Worm (Caenorhabditis elegans): ENCODE measurements around the gene C31C9.7.
"Not testable (repeated sequence)": the region's sequence is repeated elsewhere in the genome, so short reads cannot be mapped to it uniquely, and the experiment has no call there.

The C31C9.7 gene

DNA sequence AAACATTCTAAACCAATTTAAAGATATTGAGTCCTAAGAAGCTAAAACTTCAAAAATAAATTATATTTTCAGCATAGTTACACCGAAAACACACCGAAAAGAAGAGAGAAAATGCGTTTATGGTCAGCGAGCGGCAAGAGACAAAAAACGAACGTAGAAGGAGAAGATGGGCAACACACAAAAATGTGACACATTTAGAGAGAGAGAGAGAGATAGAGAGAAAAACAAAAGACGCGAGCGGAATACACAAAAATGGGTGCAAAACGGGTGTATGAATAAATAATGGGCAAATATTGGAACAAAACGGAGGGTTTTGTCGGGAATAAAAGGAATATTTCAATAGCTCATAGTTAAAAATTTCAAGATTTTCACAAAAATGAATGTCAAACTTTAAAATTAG lies 28.7 kb upstream of the C31C9.7 start:
- peak; percentile 41 for TF ChIP-seq pha-4 (tag; optimal IDR thresholded peaks at IDR 0.05)
- TF ChIP-seq nfya-1 (tag; optimal IDR thresholded peaks at IDR 0.05; ENCODE audit: insufficient read depth), result peak; percentile 52
- TF ChIP-seq nhr-11 (tag; optimal IDR thresholded peaks at IDR 0.05), result no peak
- peak; percentile 1 for TF ChIP-seq pqm-1 (tag; optimal IDR thresholded peaks at IDR 0.05)
- TF ChIP-seq hmg-11 (tag; optimal IDR thresholded peaks at IDR 0.05), result peak; percentile 30
- no peak for TF ChIP-seq skn-1 (tag; optimal IDR thresholded peaks at IDR 0.05)
- no peak for TF ChIP-seq mdl-1 (tag; optimal IDR thresholded peaks at IDR 0.05)
- peak; percentile 25 for TF ChIP-seq elt-2 (tag; optimal IDR thresholded peaks at IDR 0.05)
- peak; percentile 17 for TF ChIP-seq nhr-23 (tag; optimal IDR thresholded peaks at IDR 0.05)

DNA sequence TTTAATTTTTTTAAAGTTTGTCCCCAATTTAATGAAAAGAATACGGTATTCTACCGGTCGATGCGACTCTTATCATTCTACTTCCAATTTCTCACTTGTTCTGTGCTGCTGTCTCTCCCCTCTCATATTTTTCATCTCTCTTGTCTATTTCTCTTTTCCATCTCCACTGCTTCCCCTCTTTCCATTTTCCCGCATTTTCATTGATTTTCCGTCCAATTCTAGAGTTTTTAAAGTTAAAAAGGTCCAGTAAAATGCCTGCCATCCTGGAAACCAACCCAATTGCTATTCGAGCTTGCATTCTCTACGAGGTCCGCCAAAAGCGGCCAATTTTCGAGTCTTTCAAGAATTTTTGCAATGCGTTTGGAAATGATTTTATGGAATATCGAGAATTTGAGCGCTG lies 27.6 kb upstream of the C31C9.7 start, which contains the start of gene fbxa-167:
TSS of gene fbxa-167 (plus strand) at position 179 of the 400 bp plus-strand sequence.
- TF ChIP-seq nhr-25 (tag; optimal IDR thresholded peaks at IDR 0.05) (no peak), nhr-28 (tag; optimal IDR thresholded peaks at IDR 0.05) (no peak), elt-2 (tag; optimal IDR thresholded peaks at IDR 0.05) (peak; percentile 9), pha-4 (tag; optimal IDR thresholded peaks at IDR 0.05) (peak; percentile 9), fkh-2 (tag; optimal IDR thresholded peaks at IDR 0.05) (no peak), hmg-11 (tag; optimal IDR thresholded peaks at IDR 0.05) (peak; percentile 45), fos-1 (tag; optimal IDR thresholded peaks at IDR 0.05) (no peak), nfya-1 (tag; optimal IDR thresholded peaks at IDR 0.05; ENCODE audit: insufficient read depth) (peak; percentile 16), tbx-2 (tag; optimal IDR thresholded peaks at IDR 0.05) (no peak)

DNA sequence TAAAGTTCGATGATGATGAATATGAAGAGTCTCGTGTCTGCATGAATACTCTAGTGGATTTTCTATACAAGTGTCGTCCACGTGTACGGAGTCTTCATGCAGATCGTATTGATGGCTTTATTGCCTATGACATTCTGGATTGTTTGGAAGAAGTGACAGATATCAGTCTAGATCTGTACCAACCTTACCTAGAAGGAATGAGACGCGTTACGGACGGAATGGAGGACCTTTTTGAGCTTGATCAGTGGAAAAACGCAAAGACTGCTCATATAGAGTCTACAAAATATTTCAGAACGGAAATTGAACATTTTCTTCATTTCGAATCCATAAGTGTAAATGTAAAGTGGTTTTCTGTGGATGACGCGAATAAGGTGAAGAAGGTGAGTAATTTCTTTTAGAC lies 20.7 kb upstream of the C31C9.7 start, which contains the start of gene fbxa-169:
TSS of gene fbxa-169 (plus strand) at position 301 of the 400 bp plus-strand sequence.
- TF ChIP-seq nhr-23 (tag; optimal IDR thresholded peaks at IDR 0.05), result no peak
- no peak for TF ChIP-seq nhr-76 (tag; optimal IDR thresholded peaks at IDR 0.05)
- no peak for TF ChIP-seq elt-1 (tag; optimal IDR thresholded peaks at IDR 0.05)
- TF ChIP-seq lin-39 (tag; optimal IDR thresholded peaks at IDR 0.05), result no peak
- no peak for TF ChIP-seq ceh-82 (tag; optimal IDR thresholded peaks at IDR 0.05)
- no peak for TF ChIP-seq ceh-28 (tag; optimal IDR thresholded peaks at IDR 0.05)
- TF ChIP-seq hmg-11 (tag; optimal IDR thresholded peaks at IDR 0.05), result no peak
- TF ChIP-seq egl-5 (tag; optimal IDR thresholded peaks at IDR 0.05), result no peak
- no peak for TF ChIP-seq ceh-9 (tag; optimal IDR thresholded peaks at IDR 0.05)
- TF ChIP-seq daf-12 (tag; optimal IDR thresholded peaks at IDR 0.05), result no peak
- no peak for TF ChIP-seq mdl-1 (tag; optimal IDR thresholded peaks at IDR 0.05)
- no peak for TF ChIP-seq ZK546.5 (tag; optimal IDR thresholded peaks at IDR 0.05)
- no peak for TF ChIP-seq ceh-16 (tag; optimal IDR thresholded peaks at IDR 0.05)
- no peak for TF ChIP-seq lsy-12 (tag; optimal IDR thresholded peaks at IDR 0.05)

DNA sequence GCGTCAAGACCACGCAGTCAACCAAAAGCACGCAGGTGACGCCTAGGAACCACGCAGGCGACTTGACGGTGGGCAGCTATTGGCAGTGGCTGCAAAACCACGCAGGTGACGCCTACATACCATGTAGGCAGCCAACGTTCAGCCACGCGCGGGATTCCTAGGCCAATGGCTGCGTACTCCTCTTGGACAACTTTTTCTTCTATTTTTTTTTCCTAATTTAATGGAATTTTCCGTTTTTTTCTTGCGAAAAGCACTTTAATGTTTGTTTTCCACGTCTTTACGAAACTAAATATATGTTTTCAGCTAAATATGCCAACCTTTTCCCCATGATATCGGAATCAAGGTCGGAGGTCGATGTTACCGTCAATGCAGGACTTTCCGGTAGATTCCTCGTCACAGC lies 14.2 kb upstream of the C31C9.7 start, which contains the start of gene C31C9.9:
TSS of gene C31C9.9 (plus strand) at position 301 of the 400 bp plus-strand sequence.
- TF ChIP-seq snpc-4 (tag; optimal IDR thresholded peaks at IDR 0.05); ama-1 (optimal IDR thresholded peaks at IDR 0.05); ceh-16 (tag; optimal IDR thresholded peaks at IDR 0.05): not testable (repeated sequence)

DNA sequence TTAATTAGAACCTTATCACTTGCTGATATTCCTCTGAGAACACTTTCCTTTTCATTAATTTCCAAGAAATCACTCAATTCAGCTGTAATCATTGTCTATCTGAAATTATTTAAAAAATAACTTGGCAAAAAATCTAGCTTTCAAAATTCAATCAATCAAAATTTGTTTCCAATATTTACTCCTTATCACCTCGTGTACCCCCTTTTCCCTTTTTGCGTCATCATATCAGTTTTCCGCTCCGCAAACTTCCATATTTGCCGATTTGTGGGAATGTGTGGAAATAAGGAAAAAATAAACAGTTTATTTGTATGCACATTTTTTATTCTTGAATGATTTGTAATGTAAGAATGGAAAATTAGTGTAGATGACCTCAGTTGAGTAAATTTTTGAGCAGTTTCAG lies 6.9 kb upstream of the C31C9.7 start, which contains the start of gene C31C9.6:
TSS of gene C31C9.6 (minus strand) at position 101 of the 400 bp plus-strand sequence.
- TF ChIP-seq elt-2 (tag; optimal IDR thresholded peaks at IDR 0.05), result peak; percentile 30

DNA sequence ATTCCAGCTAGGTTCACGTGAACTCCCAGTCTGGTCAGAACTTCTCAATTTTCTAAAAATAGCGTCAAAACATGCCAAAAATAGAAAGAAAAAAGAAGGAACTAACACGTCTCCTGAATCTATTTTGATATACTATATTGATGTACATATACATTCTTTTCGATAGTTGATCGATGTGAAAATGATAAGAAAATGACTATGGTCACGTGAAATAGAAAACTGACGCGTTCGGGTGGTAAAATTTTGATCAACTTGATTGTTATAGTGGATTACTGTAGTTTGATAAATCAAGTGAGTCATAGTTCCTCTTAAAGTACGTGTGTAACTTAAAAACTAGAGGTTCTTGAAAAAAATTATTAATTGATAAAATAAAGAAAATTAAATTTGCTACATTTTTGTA lies 4.5 kb upstream of the C31C9.7 start:
- peak; percentile 86 for TF ChIP-seq pqm-1 (tag; optimal IDR thresholded peaks at IDR 0.05)
- no peak for TF ChIP-seq nhr-25 (tag; optimal IDR thresholded peaks at IDR 0.05)
- TF ChIP-seq elt-2 (tag; optimal IDR thresholded peaks at IDR 0.05), result peak; percentile 89
- peak; percentile 69 for TF ChIP-seq jun-1 (tag; optimal IDR thresholded peaks at IDR 0.05)
- no peak for TF ChIP-seq zag-1 (tag; optimal IDR thresholded peaks at IDR 0.05)
- TF ChIP-seq pha-4 (tag; optimal IDR thresholded peaks at IDR 0.05), result peak; percentile 41

DNA sequence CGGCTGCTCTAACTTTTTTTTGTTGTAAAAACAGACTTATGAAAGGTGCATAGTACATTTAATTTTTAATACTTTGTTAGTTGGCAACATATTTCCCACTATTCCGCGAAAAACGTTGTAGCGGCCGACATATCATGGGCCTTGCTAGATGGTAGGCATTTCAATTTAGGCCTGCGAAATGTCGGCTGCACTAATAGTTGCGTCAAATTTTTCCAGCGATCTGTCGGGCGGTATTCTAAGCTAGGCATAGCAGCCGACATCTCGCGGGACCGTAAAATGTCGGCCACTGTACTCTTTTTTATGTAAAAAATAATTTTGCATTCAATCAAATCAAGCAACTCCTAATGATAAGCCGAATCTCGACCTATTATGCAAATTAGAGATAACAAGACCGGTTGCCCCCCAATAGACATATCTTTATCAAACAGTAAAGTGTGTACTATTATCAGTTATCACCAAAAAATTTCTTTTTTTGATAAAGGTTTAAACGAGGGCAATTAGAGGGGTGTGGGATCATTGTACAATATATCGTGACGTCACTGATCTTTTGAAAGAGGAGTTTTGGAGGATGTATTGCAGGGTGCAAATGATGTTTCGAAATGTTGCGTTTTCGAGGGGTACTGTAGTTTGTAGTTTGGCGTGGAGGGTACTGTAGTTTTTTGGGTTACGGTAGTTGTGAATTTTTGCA lies 3.8 kb upstream of the C31C9.7 start:
- peak; percentile 33 for TF ChIP-seq pha-4 (tag; optimal IDR thresholded peaks at IDR 0.05)
- peak in 1 of 3 experiments; percentile 62 for TF ChIP-seq elt-3 (tag; optimal IDR thresholded peaks at IDR 0.05)
- peak; percentile 74 for TF ChIP-seq jun-1 (tag; optimal IDR thresholded peaks at IDR 0.05)
- TF ChIP-seq nhr-76 (tag; optimal IDR thresholded peaks at IDR 0.05), result peak; percentile 9
- no peak for TF ChIP-seq ZK546.5 (tag; optimal IDR thresholded peaks at IDR 0.05)
- TF ChIP-seq aly-2 (tag; optimal IDR thresholded peaks at IDR 0.05), result no peak
- TF ChIP-seq elt-2 (tag; optimal IDR thresholded peaks at IDR 0.05), result peak; percentile 98
- TF ChIP-seq nfya-1 (tag; optimal IDR thresholded peaks at IDR 0.05; ENCODE audit: insufficient read depth), result peak; percentile 27
- TF ChIP-seq ceh-16 (tag; optimal IDR thresholded peaks at IDR 0.05), result no peak
- peak; percentile 93 for TF ChIP-seq pqm-1 (tag; optimal IDR thresholded peaks at IDR 0.05)
- no peak for TF ChIP-seq unc-39 (tag; optimal IDR thresholded peaks at IDR 0.05)
- TF ChIP-seq R02D3.7 (tag; optimal IDR thresholded peaks at IDR 0.05), result no peak
- TF ChIP-seq nhr-77 (tag; optimal IDR thresholded peaks at IDR 0.05), result no peak
- TF ChIP-seq lin-15B (tag; optimal IDR thresholded peaks at IDR 0.05), result no peak
